Worm (Caenorhabditis elegans) whole organism, L4/young adult: ENCODE results near the gene dbt-1.

ENCODE experiments used
- W03F9.2 ChIP-seq: fragments of 150-350 bp; optimal IDR thresholded peaks from 2 replicates; lab custom pipeline; 2014; ENCODE audit warnings: missing biosample characterization, missing genetic modification characterization
- dao-5 ChIP-seq: sonication (generic microtip); optimal IDR thresholded peaks from 2 replicates; lab custom pipeline; 2016; ENCODE audit warnings: missing genotype, missing genetic modification characterization, moderate library complexity, missing compliant biosample characterization
- him-1 ChIP-seq: sonication (generic microtip); optimal IDR thresholded peaks from 2 replicates; lab custom pipeline; 2016; ENCODE audit warnings: missing genotype, missing genetic modification reagents, missing genetic modification characterization, missing compliant biosample characterization

dbt-1 gene

DNA sequence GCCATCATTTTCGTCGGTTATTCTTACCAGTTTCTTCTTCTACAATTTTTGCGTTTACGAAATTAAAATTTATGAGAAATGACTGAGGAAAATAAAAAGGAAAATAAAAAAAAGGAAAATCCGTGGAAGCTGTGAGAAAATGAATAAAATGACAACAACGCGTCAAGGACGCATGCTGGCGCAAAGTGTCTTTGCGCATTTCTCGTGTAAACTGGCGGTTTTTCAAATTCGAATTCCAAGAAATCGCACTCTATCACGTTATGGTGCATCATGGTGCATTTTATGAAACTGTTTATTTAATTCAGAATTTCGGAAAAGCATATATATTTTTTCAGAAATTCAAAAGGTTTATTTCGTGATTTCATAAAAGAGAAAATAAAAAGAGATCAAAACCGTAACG is at the start of gene dbt-1:
TSS of gene dbt-1 (minus strand) at position 39 of the 400 bp plus-strand sequence.
- TF ChIP-seq him-1 (peak; percentile 43), dao-5 (tag; lab: Kevin White, UChicago) (no peak), W03F9.2 (tag; lab: Kevin White, UChicago) (peak; percentile 75)

DNA sequence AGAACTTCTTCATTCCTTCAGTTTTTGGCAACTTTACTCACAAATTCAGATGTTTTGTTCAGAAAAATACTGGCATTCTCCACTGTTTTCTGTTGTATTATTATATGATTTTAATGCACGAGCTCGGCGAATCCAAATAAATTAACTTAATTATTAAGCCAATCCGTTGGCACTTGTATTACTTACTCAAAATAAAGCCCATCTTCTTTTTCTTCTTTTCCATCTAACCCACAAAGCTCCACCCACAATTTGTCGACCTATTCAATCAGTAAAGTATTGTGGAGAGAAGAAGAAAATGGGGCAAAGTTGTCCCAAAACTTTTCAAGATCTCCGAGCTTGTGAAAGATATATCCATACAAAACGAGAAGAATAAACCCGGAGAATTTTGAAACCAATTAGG is 46.3 kb upstream of the dbt-1 start:
- TF ChIP-seq W03F9.2 (tag; lab: Kevin White, UChicago) (no peak), dao-5 (tag; lab: Kevin White, UChicago) (no peak), him-1 (no peak)

DNA sequence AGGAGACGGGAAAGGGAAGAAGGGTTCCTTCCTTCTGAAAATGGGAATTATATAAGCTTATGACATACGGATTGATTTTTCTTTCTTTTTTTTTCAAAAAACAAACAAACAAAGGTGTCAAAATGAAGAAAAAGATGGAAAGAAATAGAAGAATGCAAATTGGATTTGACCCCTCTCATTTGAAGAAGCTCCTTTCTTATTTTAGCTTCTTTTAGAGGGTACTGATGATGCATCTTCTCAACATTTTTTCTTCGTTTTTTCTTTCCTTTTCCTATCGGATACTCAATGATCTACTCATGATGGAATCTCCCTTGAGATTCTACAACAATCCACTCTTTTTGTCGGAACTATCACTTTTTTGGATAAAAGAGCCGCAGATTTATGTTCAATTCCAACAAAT is 45.2 kb upstream of the dbt-1 start:
- TF ChIP-seq dao-5 (tag; lab: Kevin White, UChicago) (no peak), him-1 (no peak), W03F9.2 (tag; lab: Kevin White, UChicago) (no peak)

DNA sequence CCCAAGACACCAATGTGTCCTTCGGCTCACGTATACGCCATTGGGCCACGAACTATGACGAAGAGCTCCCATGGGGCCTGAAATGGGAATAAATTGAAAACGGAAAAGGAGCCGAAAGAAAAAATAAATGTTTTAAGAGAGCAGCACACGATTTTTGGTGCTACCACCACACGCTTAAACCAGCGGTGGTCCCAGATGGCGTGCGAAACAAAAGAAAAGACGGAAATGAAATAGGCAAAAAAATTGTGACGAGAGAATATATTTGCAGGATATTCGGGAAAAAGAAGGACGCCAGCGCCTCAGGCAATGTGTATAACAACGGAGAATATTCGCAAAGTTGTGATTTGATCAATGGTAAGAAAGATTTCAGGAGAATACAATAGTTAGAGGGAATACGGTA is 41.9 kb upstream of the dbt-1 start:
- no peak for TF ChIP-seq dao-5 (tag; lab: Kevin White, UChicago)
- TF ChIP-seq him-1: no peak
- no peak for TF ChIP-seq W03F9.2 (tag; lab: Kevin White, UChicago)

DNA sequence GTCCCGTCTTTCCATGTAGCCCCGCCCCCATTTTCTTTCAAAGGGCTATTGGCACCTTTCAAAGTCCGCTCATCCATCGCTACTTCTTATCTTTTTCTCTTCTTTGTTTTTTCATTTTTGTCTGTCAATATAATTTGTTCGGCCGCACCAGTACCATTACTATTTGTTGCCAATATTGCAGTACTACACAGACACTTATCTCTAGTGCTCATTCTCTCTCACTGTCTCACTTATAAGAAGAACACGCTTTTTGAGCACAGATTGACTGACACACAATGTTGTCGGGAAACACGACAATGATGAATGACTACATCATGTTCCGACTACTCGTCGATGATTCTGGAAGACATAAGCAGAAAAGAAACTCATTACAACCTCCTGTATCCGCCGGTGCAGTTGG is 40.0 kb upstream of the dbt-1 start:
- TF ChIP-seq dao-5 (tag; lab: Kevin White, UChicago): no peak
- no peak for TF ChIP-seq W03F9.2 (tag; lab: Kevin White, UChicago)

DNA sequence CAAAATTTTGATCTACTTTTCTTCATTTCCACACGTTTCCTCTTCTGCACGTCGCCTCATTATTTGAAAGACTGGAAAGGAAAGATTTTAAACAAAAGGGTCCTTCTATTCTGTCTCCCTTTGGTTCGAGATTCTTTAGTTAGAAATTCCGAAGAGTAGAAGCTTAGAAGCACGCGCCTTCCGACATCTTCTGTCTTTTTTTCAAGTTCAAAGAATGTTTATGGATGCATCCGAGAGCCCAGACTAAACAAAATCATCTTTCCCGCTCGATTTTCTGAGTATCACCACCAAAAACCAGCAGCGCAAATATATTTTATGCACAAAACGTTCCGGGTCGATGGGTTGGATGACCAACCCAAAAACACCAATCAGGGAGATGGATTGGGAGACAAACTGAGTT is 39.1 kb upstream of the dbt-1 start:
- TF ChIP-seq dao-5 (tag; lab: Kevin White, UChicago): no peak

DNA sequence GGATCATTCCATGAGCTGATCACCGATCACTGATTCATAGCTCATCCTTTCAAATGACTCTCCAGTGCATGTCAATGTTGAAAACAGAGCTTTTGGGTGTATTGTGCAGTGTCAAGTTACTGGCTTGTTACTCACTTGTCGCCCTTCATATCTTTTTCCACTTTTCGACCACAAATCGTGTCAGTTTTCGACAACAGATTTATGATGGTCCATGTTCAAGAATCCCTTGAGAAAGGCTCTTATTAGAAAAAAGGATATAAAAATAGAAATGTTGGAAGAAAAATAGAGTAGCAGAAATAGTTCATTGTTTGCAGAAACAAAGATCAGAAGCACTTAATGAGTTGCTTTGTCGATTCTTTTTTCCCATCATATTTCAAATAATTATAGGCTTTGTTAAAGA is 38.4 kb upstream of the dbt-1 start:
- TF ChIP-seq dao-5 (tag; lab: Kevin White, UChicago): no peak
- TF ChIP-seq W03F9.2 (tag; lab: Kevin White, UChicago): no peak
- TF ChIP-seq him-1: no peak

DNA sequence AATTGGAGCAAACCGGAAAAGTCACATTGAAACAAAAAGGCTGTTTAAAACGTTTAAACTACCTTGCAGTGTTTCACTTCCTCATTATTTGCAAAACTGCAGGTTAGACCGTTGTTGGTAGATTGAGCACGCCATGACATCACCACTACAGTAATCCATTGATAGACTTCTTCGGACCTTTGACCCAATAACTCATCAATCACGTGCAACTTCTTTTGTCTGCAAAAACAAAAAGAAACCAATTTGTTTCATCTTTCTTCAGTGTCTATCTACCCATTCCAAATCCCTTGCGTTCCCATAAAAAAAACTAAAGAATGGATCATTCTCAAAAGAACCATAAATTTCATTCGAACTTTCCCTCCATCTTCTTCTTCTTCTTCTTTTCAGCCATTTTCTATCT is 36.1 kb upstream of the dbt-1 start:
- TF ChIP-seq him-1 (no peak), dao-5 (tag; lab: Kevin White, UChicago) (no peak), W03F9.2 (tag; lab: Kevin White, UChicago) (no peak)

DNA sequence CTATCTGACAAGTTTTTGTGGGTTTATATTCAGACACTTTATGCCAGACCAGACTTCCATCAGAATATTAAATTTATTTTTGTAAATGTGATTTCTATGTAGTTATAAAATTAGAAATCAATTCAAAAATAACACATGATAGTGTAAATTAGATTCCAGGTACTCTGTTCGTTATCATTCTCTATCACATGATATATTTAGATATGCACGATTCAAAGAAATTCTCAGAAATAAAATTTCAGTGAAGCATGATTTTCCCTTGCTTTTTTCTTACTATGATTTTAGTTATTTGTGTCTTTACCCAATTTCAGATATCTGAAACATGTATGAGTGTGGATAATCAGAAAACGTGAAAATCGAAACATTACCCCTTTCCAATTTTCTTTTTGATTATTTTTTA is 32.5 kb upstream of the dbt-1 start:
- no peak for TF ChIP-seq W03F9.2 (tag; lab: Kevin White, UChicago)
- no peak for TF ChIP-seq dao-5 (tag; lab: Kevin White, UChicago)
- TF ChIP-seq him-1: no peak

DNA sequence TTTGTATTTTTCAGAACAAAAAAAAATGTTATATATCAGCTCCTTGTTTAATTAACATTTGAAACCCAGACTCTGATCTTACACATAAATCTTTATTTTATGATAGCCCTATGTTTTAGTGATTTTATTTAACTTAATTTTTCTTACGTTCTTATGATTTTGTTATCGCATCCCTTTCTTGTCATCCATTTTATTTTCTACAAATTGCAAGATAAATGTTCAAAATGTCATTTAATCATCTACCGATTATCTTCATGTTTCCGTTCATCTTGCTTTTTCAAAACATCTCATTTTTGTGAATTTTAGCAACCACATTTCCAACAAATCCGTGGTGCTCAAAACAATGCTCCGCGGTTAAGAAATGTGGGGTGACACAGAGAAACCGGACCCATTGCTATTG is 31.3 kb upstream of the dbt-1 start, which contains the start of gene DH11.5:
TSS of gene DH11.5 (plus strand) at position 301 of the 400 bp plus-strand sequence.
- TF ChIP-seq W03F9.2 (tag; lab: Kevin White, UChicago): no peak
- no peak for TF ChIP-seq dao-5 (tag; lab: Kevin White, UChicago)
- no peak for TF ChIP-seq him-1

DNA sequence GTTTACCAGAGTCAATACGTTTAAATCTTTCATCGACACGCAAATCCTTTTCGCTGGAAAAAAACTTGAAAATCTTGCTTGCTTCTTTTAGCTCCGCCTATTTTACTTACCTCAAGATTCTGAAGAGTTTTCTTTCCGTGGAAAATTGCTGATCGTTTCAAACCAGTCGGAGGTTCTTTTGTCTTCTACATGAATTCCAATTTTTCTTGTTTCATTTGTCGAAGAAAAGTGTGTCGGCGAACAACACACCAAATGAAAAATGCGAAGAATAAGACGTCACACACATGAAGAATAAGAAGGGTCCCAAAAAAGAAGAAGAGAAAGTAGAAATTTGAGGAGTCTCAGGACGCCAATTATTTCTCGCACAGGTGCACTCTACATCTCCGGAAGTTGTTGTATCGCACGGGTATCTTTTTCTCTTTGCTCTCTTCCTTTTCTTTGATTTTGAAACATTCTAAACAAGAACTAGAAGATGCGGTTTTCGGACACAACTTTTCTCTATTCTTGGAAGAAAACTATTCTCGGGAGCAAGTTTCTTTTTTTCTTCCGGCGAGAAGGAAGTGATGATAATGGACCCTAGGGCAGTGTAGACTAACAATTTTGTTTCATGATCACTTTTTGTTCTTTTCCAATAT is 29.3 kb upstream of the dbt-1 start:
- no peak for TF ChIP-seq dao-5 (tag; lab: Kevin White, UChicago)
- TF ChIP-seq him-1: no peak
- TF ChIP-seq W03F9.2 (tag; lab: Kevin White, UChicago): no peak

DNA sequence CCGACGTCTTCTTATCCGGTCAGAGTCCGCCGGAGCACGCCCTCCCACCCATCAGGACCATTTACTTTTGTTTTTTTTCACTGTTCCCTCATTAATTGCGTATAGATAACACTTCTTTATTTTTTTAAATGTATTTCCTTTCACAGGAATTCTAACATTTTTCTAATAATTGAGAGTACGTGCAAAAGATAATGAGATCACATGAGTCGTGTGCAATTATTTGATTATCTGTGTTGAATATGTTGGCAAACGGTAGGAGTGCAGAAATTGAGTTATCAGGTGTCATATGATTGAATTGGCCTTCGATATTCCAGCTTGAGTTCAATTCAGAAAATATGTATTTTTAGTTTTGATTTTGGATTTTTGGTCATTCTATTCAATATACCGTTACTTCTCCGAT is 23.4 kb upstream of the dbt-1 start:
- no peak for TF ChIP-seq dao-5 (tag; lab: Kevin White, UChicago)
- TF ChIP-seq him-1: no peak
- no peak for TF ChIP-seq W03F9.2 (tag; lab: Kevin White, UChicago)

DNA sequence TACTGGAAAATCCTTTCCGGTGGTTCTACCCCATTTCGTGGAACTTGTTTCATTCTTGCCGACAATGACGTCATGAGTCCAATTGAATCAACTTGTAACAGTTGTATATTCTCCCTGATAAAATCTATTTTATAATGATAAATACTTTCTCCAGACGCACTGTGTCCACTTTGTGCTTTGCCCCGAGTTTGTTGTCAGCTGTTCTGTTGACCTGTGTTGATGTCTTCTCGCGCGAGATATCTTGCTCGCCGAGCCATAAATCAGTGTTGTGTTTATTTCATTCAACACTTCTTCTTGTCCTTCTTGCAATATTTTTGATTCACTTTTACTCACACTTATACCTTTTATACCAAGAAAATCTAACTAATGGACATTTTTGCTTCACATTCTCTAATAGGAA is 17.2 kb upstream of the dbt-1 start:
- TF ChIP-seq dao-5 (tag; lab: Kevin White, UChicago) (no peak), him-1 (no peak)

DNA sequence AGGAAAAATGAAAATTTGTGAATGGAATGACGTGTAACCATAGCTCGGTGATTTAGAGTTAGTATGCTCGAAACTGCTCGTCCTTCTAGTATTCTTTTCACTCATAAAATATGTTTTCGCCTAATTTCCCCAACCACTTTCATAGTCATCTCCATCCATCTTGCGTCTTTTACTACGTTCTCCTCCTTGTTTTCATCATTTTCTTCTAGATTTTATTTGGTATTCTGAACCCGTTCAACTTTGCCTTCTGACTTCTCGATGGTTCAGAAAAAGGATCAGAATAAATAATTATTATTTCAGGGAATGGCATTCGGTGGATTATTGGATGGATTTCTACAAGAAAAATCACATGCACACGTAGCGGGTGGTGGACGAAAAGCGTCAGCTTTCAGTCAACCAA is 13.5 kb upstream of the dbt-1 start, which contains the start of gene C04H4.1:
TSS of gene C04H4.1 (plus strand) at position 301 of the 400 bp plus-strand sequence.
- no peak for TF ChIP-seq him-1
- no peak for TF ChIP-seq W03F9.2 (tag; lab: Kevin White, UChicago)
- TF ChIP-seq dao-5 (tag; lab: Kevin White, UChicago): no peak

DNA sequence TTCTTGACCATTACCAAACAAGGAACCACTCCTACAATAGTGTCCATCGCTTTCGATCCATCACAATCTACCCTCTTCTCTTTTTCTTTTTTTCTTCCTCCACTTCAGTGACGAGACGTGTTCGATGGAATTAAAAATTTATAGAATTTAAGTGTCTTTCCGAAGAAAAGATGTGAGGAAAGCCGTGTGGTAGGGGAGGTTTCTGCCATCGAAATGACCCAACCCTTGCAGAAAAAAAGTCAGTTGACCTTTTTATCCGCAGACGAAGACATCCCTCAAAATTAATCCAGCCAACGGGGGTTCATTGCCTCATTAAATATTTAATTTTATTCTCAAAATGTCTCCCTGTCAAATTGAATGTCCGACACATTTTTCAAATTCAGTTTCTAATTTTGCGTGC is 10.5 kb upstream of the dbt-1 start:
- TF ChIP-seq dao-5 (tag; lab: Kevin White, UChicago) (no peak), him-1 (no peak), W03F9.2 (tag; lab: Kevin White, UChicago) (no peak)
